Worm (Caenorhabditis elegans): ENCODE results near the gene mca-3.

DNA sequence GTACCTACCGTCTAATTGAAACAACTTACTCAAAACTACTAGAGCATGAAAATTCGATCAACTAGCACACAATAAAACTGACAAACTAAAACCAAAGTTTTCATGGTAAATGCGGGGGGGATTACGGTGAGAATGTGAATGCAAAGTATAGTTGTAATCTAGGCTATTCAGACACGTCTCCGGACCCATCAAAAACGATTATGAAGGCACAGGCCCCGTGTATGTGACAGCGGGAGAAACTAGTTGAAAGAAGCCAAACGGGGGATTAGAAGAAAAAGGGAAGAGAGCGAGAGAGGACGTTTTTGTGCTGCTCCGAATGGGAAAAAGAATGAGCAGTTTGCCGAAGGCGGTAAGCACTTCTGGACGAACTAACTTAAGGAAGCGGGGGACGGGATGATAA, 41.8 kb downstream of the mca-3 start:
- TF ChIP-seq attf-5 (GFP tag; optimal IDR thresholded peaks at IDR 0.05) (no peak), ztf-6 (GFP tag; IDR thresholded peaks at IDR 0.05) (no peak), snpc-4 (GFP tag; optimal IDR thresholded peaks at IDR 0.05) (no peak), snpc-4 (tag; optimal IDR thresholded peaks at IDR 0.05) (no peak), chd-7 (tag; optimal IDR thresholded peaks at IDR 0.05) (no peak), C06A6.2 (GFP tag; conservative IDR thresholded peaks at IDR 0.05) (no peak), athp-1 (tag; optimal IDR thresholded peaks at IDR 0.05) (no peak), pha-4 (tag; optimal IDR thresholded peaks at IDR 0.05) (no peak), B0261.1 (tag; optimal IDR thresholded peaks at IDR 0.05) (no peak), unc-62 (GFP tag; optimal IDR thresholded peaks at IDR 0.05) (no peak), atf-7 (tag; optimal IDR thresholded peaks at IDR 0.05) (no peak), Y79H2A.3 (GFP tag; conservative IDR thresholded peaks at IDR 0.05) (no peak), him-1 (tag; optimal IDR thresholded peaks at IDR 0.05) (no peak), lir-1 (GFP tag; conservative IDR thresholded peaks at IDR 0.05) (no peak)
